Worm (Caenorhabditis elegans) whole organism, mixed stage, embryonic: Measurements from ENCODE around the gene ckb-2.

Experiments
- ces-1 ChIP-seq: fragments of 150-350 bp; optimal IDR thresholded peaks from 2 replicates; lab custom pipeline; 2014; ENCODE audit warnings: missing biosample characterization, missing genetic modification reagents, missing genetic modification characterization
- elt-3 ChIP-seq: fragments of 150-350 bp; optimal IDR thresholded peaks from 2 replicates; lab custom pipeline; 2014; ENCODE audit warnings: missing biosample characterization, missing genetic modification characterization
- nhr-28 ChIP-seq: fragments of 150-350 bp; optimal IDR thresholded peaks from 2 replicates; lab custom pipeline; 2014; ENCODE audit warnings: missing biosample characterization, missing genetic modification characterization
- nhr-76 ChIP-seq: sonication (generic microtip); optimal IDR thresholded peaks from 2 replicates; lab custom pipeline; 2017; ENCODE audit warnings: missing biosample characterization, missing genetic modification characterization
- sptf-1 ChIP-seq: sonication (generic microtip); optimal IDR thresholded peaks from 2 replicates; lab custom pipeline; 2017; ENCODE audit warnings: mild to moderate bottlenecking, missing genetic modification characterization, moderate library complexity, missing compliant biosample characterization

DNA sequence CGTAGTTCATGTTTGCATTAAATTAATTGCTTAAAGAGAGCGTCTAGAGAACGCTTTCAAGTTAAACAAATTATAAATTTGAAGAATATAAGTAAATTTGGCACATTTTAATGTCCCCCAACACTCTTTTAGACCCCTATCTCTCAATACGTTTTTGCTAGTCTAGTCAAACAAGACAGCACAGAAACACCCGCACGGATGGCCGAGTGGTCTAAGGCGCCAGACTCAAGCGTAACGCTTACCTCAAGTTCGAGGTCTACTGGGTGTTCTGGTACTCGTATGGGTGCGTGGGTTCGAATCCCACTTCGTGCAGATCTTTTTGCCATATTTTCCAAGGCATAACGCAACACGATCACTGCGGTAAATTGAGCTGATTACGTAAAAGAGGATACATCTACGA is 5.4 kb upstream of the ckb-2 start:
- TF ChIP-seq elt-3 (tag; lab: Kevin White, UChicago) (no peak), ces-1 (GFP tag; lab: Kevin White, UChicago) (no peak), nhr-28 (tag; lab: Kevin White, UChicago) (no peak), nhr-76 (tag; lab: Kevin White, UChicago) (no peak), sptf-1 (no peak)
